Fruit fly (Drosophila melanogaster): ENCODE results near the gene Strump.

Gene Strump

DNA sequence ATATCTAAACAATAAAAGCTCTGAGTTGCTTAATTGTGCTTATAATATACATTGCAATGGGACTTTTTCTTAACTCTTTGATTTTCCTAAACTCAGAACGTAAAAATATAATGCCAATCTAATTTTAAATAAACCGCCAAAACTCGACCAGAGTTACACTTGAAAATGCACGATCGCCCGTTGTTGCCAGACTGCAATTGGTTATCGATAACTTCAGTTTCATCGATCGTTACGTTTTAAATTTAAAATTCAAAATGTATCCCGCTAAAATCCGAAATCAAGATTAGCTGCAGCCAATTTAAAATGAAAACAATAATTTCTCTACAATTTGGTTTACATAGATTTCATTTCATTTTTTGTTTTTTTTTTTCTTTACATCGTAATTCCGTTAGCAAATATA, 17.3 kb downstream of the Strump start:
- TF ChIP-seq Eip78C (GFP tag) (no peak), CG3032 (tag; optimal IDR thresholded peaks at IDR 0.05) (no peak), Gug (GFP tag; IDR thresholded peaks at IDR 0.05) (no peak), CG34406 (GFP tag; optimal IDR thresholded peaks at IDR 0.05) (no peak), CG3919 (GFP tag; optimal IDR thresholded peaks at IDR 0.05) (no peak), Eip93F (GFP tag; optimal IDR thresholded peaks at IDR 0.05) (no peak)

- TF ChIP-seq CG15336 (GFP tag; IDR thresholded peaks at IDR 0.05), result no peak
- no peak for TF ChIP-seq cyc (GFP tag; optimal IDR thresholded peaks at IDR 0.05)
- no peak for TF ChIP-seq Eip78C (GFP tag)
- no peak for TF ChIP-seq dac (GFP tag; optimal IDR thresholded peaks at IDR 0.05)
- no peak for TF ChIP-seq Smox (GFP tag; optimal IDR thresholded peaks at IDR 0.05)
- TF ChIP-seq CG10669 (GFP tag; optimal IDR thresholded peaks at IDR 0.05), result no peak
- TF ChIP-seq CG16779 (tag; optimal IDR thresholded peaks at IDR 0.05), result no peak
- TF ChIP-seq fd59A (GFP tag; optimal IDR thresholded peaks at IDR 0.05), result no peak
- TF ChIP-seq Sox15 (GFP tag; optimal IDR thresholded peaks at IDR 0.05), result no peak
- TF ChIP-seq CG3032 (tag; optimal IDR thresholded peaks at IDR 0.05), result no peak
- no peak for TF ChIP-seq CG8119 (GFP tag; IDR thresholded peaks at IDR 0.05)
- TF ChIP-seq Eip93F (GFP tag; optimal IDR thresholded peaks at IDR 0.05), result no peak
- TF ChIP-seq vri (GFP tag; optimal IDR thresholded peaks at IDR 0.05), result no peak
- TF ChIP-seq CG8632 (GFP tag; optimal IDR thresholded peaks at IDR 0.05), result no peak
- TF ChIP-seq OdsH (GFP tag; optimal IDR thresholded peaks at IDR 0.05), result no peak
- TF ChIP-seq lz (GFP tag; optimal IDR thresholded peaks at IDR 0.05), result no peak
- TF ChIP-seq Hr39 (GFP tag; optimal IDR thresholded peaks at IDR 0.05), result no peak
- TF ChIP-seq pdm3 (GFP tag; optimal IDR thresholded peaks at IDR 0.05), result no peak
- no peak for TF ChIP-seq Hr4 (GFP tag; optimal IDR thresholded peaks at IDR 0.05)
- TF ChIP-seq CG1621 (tag; optimal IDR thresholded peaks at IDR 0.05), result no peak
These were observed 19.8 kb downstream of the Strump start for dm6 chr3L:16141556-16141955.

DNA sequence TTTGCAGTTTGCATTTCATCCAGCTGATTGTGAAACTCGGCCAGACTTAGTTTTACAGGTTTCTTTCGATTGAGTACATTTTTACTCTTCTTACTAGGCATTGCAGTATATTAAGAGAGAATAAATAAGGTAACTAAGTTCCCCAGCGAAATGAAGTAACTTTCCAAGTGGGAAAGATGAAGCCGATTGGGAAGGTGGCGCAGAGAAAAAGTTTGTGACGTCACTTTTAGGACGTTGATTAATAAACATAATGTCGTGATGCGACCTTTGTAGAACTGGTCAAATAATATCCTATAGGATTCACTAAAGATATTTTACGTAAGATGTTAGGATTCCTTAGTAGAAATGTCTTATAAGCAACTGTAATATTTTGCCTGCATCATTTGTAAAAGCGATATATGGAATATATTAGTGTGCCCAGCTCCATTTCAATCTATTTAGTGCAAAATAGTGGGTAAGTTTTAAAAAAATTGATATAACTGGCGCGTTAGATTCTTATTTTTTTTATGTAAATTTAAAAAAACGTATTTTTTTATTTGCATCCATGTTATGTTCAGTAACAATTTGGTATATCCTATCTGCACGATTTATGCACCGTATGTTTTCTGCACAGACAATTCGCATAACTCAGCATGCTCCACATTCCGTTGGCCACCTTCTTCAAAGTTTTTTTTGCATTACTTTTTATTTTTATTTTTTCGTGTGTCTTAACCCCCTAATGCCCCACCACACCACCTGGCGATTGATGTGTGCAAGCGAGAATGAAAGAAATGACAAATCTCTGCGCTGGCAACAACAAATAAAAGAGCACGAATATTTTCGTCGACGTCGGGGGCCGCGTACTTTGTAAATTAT, 22.1 kb downstream of the Strump start, which contains the start of gene CG32152:
TSS of gene CG32152 (minus strand) at position 352 of the 855 bp plus-strand sequence.
- TF ChIP-seq CG3032 (tag; optimal IDR thresholded peaks at IDR 0.05), result no peak
- no peak for TF ChIP-seq vri (GFP tag; optimal IDR thresholded peaks at IDR 0.05)
- TF ChIP-seq Hr4 (GFP tag; optimal IDR thresholded peaks at IDR 0.05), result no peak
- TF ChIP-seq Eip78C (GFP tag), result peak; percentile 64
- TF ChIP-seq CG6792 (GFP tag; optimal IDR thresholded peaks at IDR 0.05), result no peak
- no peak for TF ChIP-seq CG10669 (GFP tag; optimal IDR thresholded peaks at IDR 0.05)
- no peak for TF ChIP-seq Ets21C (GFP tag; optimal IDR thresholded peaks at IDR 0.05)
- TF ChIP-seq CG15336 (GFP tag; IDR thresholded peaks at IDR 0.05), result peak; percentile 37
- TF ChIP-seq eg (GFP tag; IDR thresholded peaks at IDR 0.05), result peak; percentile 70; the same call in 2 of the 3 replicates
- no peak for TF ChIP-seq Eip75B (GFP tag; optimal IDR thresholded peaks at IDR 0.05)
- TF ChIP-seq CG11294 (GFP tag; IDR thresholded peaks at IDR 0.05), result no peak
- TF ChIP-seq acj6 (GFP tag; optimal IDR thresholded peaks at IDR 0.05), result peak; percentile 5
- no peak for TF ChIP-seq pdm3 (GFP tag; optimal IDR thresholded peaks at IDR 0.05)
- no peak for TF ChIP-seq Hr39 (GFP tag; optimal IDR thresholded peaks at IDR 0.05)
- no peak for TF ChIP-seq CG3919 (GFP tag; optimal IDR thresholded peaks at IDR 0.05)
- no peak for TF ChIP-seq Ets96B (tag; optimal IDR thresholded peaks at IDR 0.05)
- TF ChIP-seq cyc (GFP tag; optimal IDR thresholded peaks at IDR 0.05), result no peak
- TF ChIP-seq fkh (GFP tag; optimal IDR thresholded peaks at IDR 0.05), result no peak
- no peak for TF ChIP-seq Eip93F (GFP tag; optimal IDR thresholded peaks at IDR 0.05)
- TF ChIP-seq CG6163 (GFP tag; IDR thresholded peaks at IDR 0.05), result peak; percentile 61; the same call in 2 of the 3 replicates

dm6 chr3L:16145282-16145681, 23.5 kb downstream of the Strump start:
- peak; percentile 88 for TF ChIP-seq vri (GFP tag; optimal IDR thresholded peaks at IDR 0.05)
- TF ChIP-seq Hr38 (GFP tag; optimal IDR thresholded peaks at IDR 0.05), result no peak
- TF ChIP-seq CG7368 (GFP tag; optimal IDR thresholded peaks at IDR 0.05), result no peak
- TF ChIP-seq CG6163 (GFP tag; IDR thresholded peaks at IDR 0.05), result no peak
- no peak for TF ChIP-seq CG11294 (GFP tag; IDR thresholded peaks at IDR 0.05)
- peak; percentile 46 for TF ChIP-seq Eip75B (GFP tag; optimal IDR thresholded peaks at IDR 0.05)
- TF ChIP-seq topi (GFP tag; optimal IDR thresholded peaks at IDR 0.05), result no peak
- TF ChIP-seq Blimp-1 (GFP tag; optimal IDR thresholded peaks at IDR 0.05), result no peak
- TF ChIP-seq cyc (GFP tag; optimal IDR thresholded peaks at IDR 0.05), result no peak
- no peak for TF ChIP-seq Ets21C (GFP tag; optimal IDR thresholded peaks at IDR 0.05)
